Worm (Caenorhabditis elegans) whole organism, L1 larva: ENCODE measurements around the gene spe-18.

Experiments
- C34B4.2 ChIP-seq: sonication (generic microtip); optimal IDR thresholded peaks from 2 replicates; lab custom pipeline; 2017; ENCODE audit warnings: mild to moderate bottlenecking, missing genetic modification characterization, missing compliant biosample characterization
- ama-1 ChIP-seq: fragments of 150-350 bp; optimal IDR thresholded peaks from 2 replicates; lab custom pipeline; 2014
- blmp-1 ChIP-seq: fragments of 150-350 bp; optimal IDR thresholded peaks from 2 replicates; lab custom pipeline; 2014; ENCODE audit warnings: missing biosample characterization, missing genetic modification characterization
- ceh-8 ChIP-seq: fragments of 200-800 bp; sonication (Bioruptor generic); optimal IDR thresholded peaks from 2 replicates; lab custom pipeline; 2018; ENCODE audit warnings: mild to moderate bottlenecking, missing genetic modification characterization, moderate library complexity, missing compliant biosample characterization
- ceh-82 ChIP-seq, 3 experiments: fragments of 150-350 bp in 1 of 3; sonication (generic microtip) in 2 of 3; optimal IDR thresholded peaks; 2 replicates each; lab custom pipeline; 2014 to 2017; ENCODE audit warnings: missing biosample characterization in 3 of 3, missing genetic modification characterization in 3 of 3
- ceh-88 ChIP-seq: fragments of 200-800 bp; sonication (Bioruptor generic); IDR thresholded peaks from 2 replicates; pipeline ENCODE4 v1.3.6; 2022; ENCODE audit warnings: missing genetic modification characterization, missing compliant biosample characterization
- ceh-90 ChIP-seq: sonication (generic microtip); optimal IDR thresholded peaks from 2 replicates; lab custom pipeline; 2016; ENCODE audit warnings: missing genetic modification characterization, missing compliant biosample characterization
- dsc-1 ChIP-seq: sonication (generic microtip); optimal IDR thresholded peaks from 2 replicates; lab custom pipeline; 2016; ENCODE audit warnings: mild to moderate bottlenecking, missing genetic modification characterization, missing compliant biosample characterization
- efl-1 ChIP-seq, 4 experiments: fragments of 150-350 bp; optimal IDR thresholded peaks in 3 of 4; peaks in 1 of 4; 1 replicate in 1 of 4; 2 replicates in 3 of 4; lab custom pipeline; 2014; ENCODE audit warnings: missing biosample characterization in 2 of 4, missing genetic modification characterization in 2 of 4, missing genetic modification reagents in 2 of 4
- elt-2 ChIP-seq: sonication (generic microtip); optimal IDR thresholded peaks from 2 replicates; lab custom pipeline; 2016; ENCODE audit warnings: missing genetic modification characterization, mild to moderate bottlenecking, inconsistent platforms, missing compliant biosample characterization, missing genetic modification reagents
- ets-5 ChIP-seq: fragments of 200-800 bp; sonication (Bioruptor generic); IDR thresholded peaks from 2 replicates; pipeline ENCODE4 v1.3.6; 2022; ENCODE audit warnings: missing genetic modification characterization, missing compliant biosample characterization
- fkh-4 ChIP-seq: sonication (generic microtip); optimal IDR thresholded peaks from 2 replicates; lab custom pipeline; 2016; ENCODE audit warnings: missing compliant biosample characterization, missing genetic modification characterization, borderline replicate concordance
- fkh-8 ChIP-seq: sonication (generic microtip); optimal IDR thresholded peaks from 2 replicates; lab custom pipeline; 2016; ENCODE audit warnings: mild to moderate bottlenecking, missing genetic modification characterization, missing compliant biosample characterization
- hpl-2 ChIP-seq: fragments of 150-350 bp; optimal IDR thresholded peaks from 2 replicates; lab custom pipeline; 2014; ENCODE audit warnings: missing biosample characterization, missing genetic modification reagents, missing genetic modification characterization
- irx-1 ChIP-seq: sonication (generic microtip); optimal IDR thresholded peaks from 2 replicates; lab custom pipeline; 2016; ENCODE audit warnings: missing genetic modification characterization, missing compliant biosample characterization
- isw-1 ChIP-seq: fragments of 200-800 bp; sonication (Bioruptor generic); IDR thresholded peaks from 2 replicates; pipeline ENCODE4 v1.3.6; 2022; ENCODE audit warnings: missing genetic modification characterization, missing compliant biosample characterization
- jun-1 ChIP-seq: fragments of 150-350 bp; optimal IDR thresholded peaks from 2 replicates; lab custom pipeline; 2014; ENCODE audit warnings: missing biosample characterization, missing genetic modification reagents, missing genetic modification characterization
- lin-13 ChIP-seq: fragments of 150-350 bp; optimal IDR thresholded peaks from 2 replicates; lab custom pipeline; 2014; ENCODE audit warnings: missing biosample characterization, missing genetic modification reagents, missing genetic modification characterization
- lin-35 ChIP-seq, 2 experiments: fragments of 150-350 bp; optimal IDR thresholded peaks; 2 replicates each; lab custom pipeline; 2014; ENCODE audit warnings: missing biosample characterization in 2 of 2, missing genetic modification characterization in 2 of 2, missing genetic modification reagents in 2 of 2
- lir-3 ChIP-seq: sonication (generic microtip); optimal IDR thresholded peaks from 2 replicates; lab custom pipeline; 2016; ENCODE audit warnings: mild to moderate bottlenecking, missing genetic modification characterization, moderate library complexity, missing compliant biosample characterization; ENCODE audit not compliant: poor library complexity
- mdl-1 ChIP-seq, 2 experiments: fragments of 150-350 bp; optimal IDR thresholded peaks; 2 replicates each; lab custom pipeline; 2014 to 2017; ENCODE audit warnings: missing biosample characterization in 2 of 2, missing genetic modification characterization in 2 of 2, inconsistent platforms in 1 of 2
- mef-2 ChIP-seq: fragments of 150-350 bp; optimal IDR thresholded peaks from 2 replicates; lab custom pipeline; 2014; ENCODE audit warnings: missing biosample characterization, missing genetic modification characterization
- mep-1 ChIP-seq: fragments of 150-350 bp; optimal IDR thresholded peaks from 2 replicates; lab custom pipeline; 2014; ENCODE audit warnings: missing biosample characterization, missing genetic modification characterization
- nhr-11 ChIP-seq: fragments of 150-350 bp; optimal IDR thresholded peaks from 2 replicates; lab custom pipeline; 2014; ENCODE audit warnings: missing biosample characterization, missing genetic modification characterization
- nhr-12 ChIP-seq: sonication (generic microtip); optimal IDR thresholded peaks from 2 replicates; lab custom pipeline; 2017; ENCODE audit warnings: missing biosample characterization, missing genetic modification characterization
- nhr-20 ChIP-seq: sonication (generic microtip); optimal IDR thresholded peaks from 2 replicates; lab custom pipeline; 2016; ENCODE audit warnings: mild to moderate bottlenecking, missing genetic modification characterization, missing compliant biosample characterization
- nhr-47 ChIP-seq: sonication (generic microtip); optimal IDR thresholded peaks from 2 replicates; lab custom pipeline; 2016; ENCODE audit warnings: mild to moderate bottlenecking, missing genetic modification characterization, moderate library complexity, missing compliant biosample characterization
- nhr-71 ChIP-seq: sonication (generic microtip); optimal IDR thresholded peaks from 2 replicates; lab custom pipeline; 2016; ENCODE audit warnings: mild to moderate bottlenecking, missing genetic modification characterization, moderate library complexity, missing compliant biosample characterization
- nhr-76 ChIP-seq: sonication (generic microtip); optimal IDR thresholded peaks from 2 replicates; lab custom pipeline; 2017; ENCODE audit warnings: missing biosample characterization, missing genetic modification characterization
- nhr-84 ChIP-seq: sonication (generic microtip); optimal IDR thresholded peaks from 2 replicates; lab custom pipeline; 2017; ENCODE audit warnings: missing biosample characterization, missing genetic modification characterization
- nhr-85 ChIP-seq: sonication (generic microtip); peaks from one replicate; lab custom pipeline; 2016; ENCODE audit warnings: missing genetic modification characterization, inconsistent platforms, missing compliant biosample characterization
- snpc-4 ChIP-seq: fragments of 150-350 bp; optimal IDR thresholded peaks from 2 replicates; lab custom pipeline; 2014; ENCODE audit warnings: missing biosample characterization, missing genetic modification characterization
- snu-23 ChIP-seq: sonication (generic microtip); optimal IDR thresholded peaks from 2 replicates; lab custom pipeline; 2016; ENCODE audit warnings: missing genetic modification characterization, missing compliant biosample characterization
- sptf-1 ChIP-seq: fragments of 150-350 bp; optimal IDR thresholded peaks from 2 replicates; lab custom pipeline; 2014; ENCODE audit warnings: missing biosample characterization, missing genetic modification characterization
- swsn-7 ChIP-seq: sonication (generic microtip); optimal IDR thresholded peaks from 2 replicates; lab custom pipeline; 2016; ENCODE audit warnings: missing genetic modification characterization, missing compliant biosample characterization
- tlp-1 ChIP-seq: fragments of 150-350 bp; optimal IDR thresholded peaks from 2 replicates; lab custom pipeline; 2014; ENCODE audit warnings: missing biosample characterization, missing genetic modification characterization
- unc-30 ChIP-seq: sonication (generic microtip); optimal IDR thresholded peaks from 2 replicates; lab custom pipeline; 2017; ENCODE audit warnings: missing biosample characterization, missing genetic modification characterization
- unc-62 ChIP-seq: fragments of 150-350 bp; optimal IDR thresholded peaks from 2 replicates; lab custom pipeline; 2014; ENCODE audit warnings: missing biosample characterization, missing genetic modification reagents, missing genetic modification characterization
- xbp-1 ChIP-seq: sonication (generic microtip); optimal IDR thresholded peaks from 2 replicates; lab custom pipeline; 2016; ENCODE audit warnings: missing genetic modification characterization, missing compliant biosample characterization
- zag-1 ChIP-seq: fragments of 150-350 bp; optimal IDR thresholded peaks from 2 replicates; lab custom pipeline; 2014; ENCODE audit warnings: missing biosample characterization, missing genetic modification characterization

Gene spe-18

DNA sequence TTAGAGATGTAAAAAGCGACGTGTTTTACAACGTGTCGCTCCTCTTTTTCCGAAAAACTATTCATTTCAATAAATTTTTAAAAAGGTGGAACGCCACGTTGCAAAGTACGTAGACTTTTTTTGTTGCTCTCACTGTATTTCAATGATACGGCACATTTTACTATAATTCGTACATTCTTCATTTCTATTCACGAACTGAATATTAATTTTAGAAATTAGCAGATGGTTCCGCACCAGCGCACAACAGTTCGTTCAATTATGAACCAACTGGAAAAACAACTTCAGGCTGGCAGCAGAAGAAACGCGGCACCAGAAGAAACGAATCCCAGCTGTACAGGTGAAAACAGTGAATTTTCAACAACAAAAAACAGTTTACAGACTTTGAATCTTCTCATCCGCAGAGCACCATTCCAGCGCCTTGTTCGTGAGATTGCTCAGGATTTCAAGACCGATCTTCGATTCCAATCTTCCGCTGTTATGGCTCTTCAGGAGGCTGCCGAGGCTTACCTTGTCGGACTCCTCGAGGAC, 30.1 kb upstream of the spe-18 start, which contains the start of the genes W09H1.4 and his-73:
W09H1.4 (plus strand) TSS at position 301 of the 528 bp plus-strand sequence.
his-73 (plus strand) TSS at position 478 of the 528 bp plus-strand sequence.
- no peak for TF ChIP-seq nhr-20 (tag; lab: Kevin White, UChicago)
- TF ChIP-seq zag-1 (tag; lab: Kevin White, UChicago) = no peak
- TF ChIP-seq tlp-1 = no peak
- TF ChIP-seq mep-1 (tag; lab: Kevin White, UChicago) = no peak
- TF ChIP-seq irx-1 (tag; lab: Kevin White, UChicago) = no peak
- TF ChIP-seq xbp-1 (tag; lab: Kevin White, UChicago) = no peak
- no peak for TF ChIP-seq nhr-71 (tag; lab: Kevin White, UChicago)
- TF ChIP-seq unc-62 = no peak
- TF ChIP-seq lin-13 (GFP tag; lab: Kevin White, UChicago) = no peak
- TF ChIP-seq dsc-1 = no peak
- TF ChIP-seq jun-1 (tag; lab: Kevin White, UChicago) = no peak
- TF ChIP-seq ceh-90 (tag; lab: Kevin White, UChicago) = no peak

- TF ChIP-seq fkh-8 (tag; lab: Kevin White, UChicago) (peak; percentile 25), ama-1 (lab: Kevin White, UChicago) (no peak), hpl-2 (GFP tag; lab: Kevin White, UChicago) (no peak), ceh-82 (tag; optimal IDR thresholded peaks at IDR 0.05; lab: Kevin White, UChicago) (no peak), efl-1 (optimal IDR thresholded peaks at IDR 0.05; lab: Kevin White, UChicago) (no peak), efl-1 (GFP tag; optimal IDR thresholded peaks at IDR 0.05 in 1 of 2; lab: Kevin White, UChicago) (no peak), isw-1 (GFP tag; lab: Robert Waterston, UW) (no peak), lir-3 (tag; lab: Kevin White, UChicago) (no peak)
Measured at ce11 chrII:13181465-13181864, 28.3 kb upstream of the spe-18 start, which contains the start of gene W09H1.1. TSS of gene W09H1.1 (minus strand) at chrII:13181565.

DNA sequence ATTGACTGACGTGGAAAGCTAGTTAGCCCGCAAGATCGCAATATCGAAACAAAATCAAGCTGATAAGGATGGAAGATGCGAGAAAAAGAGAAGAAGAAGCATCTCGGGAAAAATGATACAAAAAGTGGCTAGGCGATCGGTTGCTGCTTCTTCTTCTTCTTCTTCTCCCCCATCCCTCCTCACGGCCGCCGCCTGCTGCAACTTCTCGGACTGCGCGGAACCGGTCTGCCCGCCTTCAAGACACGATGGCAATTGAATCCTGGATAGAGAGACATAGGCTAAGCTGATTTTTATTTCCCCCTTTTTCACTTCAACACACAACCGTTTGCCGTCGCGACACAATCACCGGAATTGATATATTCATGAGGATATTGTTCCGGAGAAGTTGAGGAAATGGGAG, 21.2 kb upstream of the spe-18 start:
- no peak for TF ChIP-seq nhr-84
- TF ChIP-seq blmp-1 (tag; lab: Kevin White, UChicago) = peak; percentile 25
- TF ChIP-seq nhr-12 (tag; lab: Kevin White, UChicago) = no peak

DNA sequence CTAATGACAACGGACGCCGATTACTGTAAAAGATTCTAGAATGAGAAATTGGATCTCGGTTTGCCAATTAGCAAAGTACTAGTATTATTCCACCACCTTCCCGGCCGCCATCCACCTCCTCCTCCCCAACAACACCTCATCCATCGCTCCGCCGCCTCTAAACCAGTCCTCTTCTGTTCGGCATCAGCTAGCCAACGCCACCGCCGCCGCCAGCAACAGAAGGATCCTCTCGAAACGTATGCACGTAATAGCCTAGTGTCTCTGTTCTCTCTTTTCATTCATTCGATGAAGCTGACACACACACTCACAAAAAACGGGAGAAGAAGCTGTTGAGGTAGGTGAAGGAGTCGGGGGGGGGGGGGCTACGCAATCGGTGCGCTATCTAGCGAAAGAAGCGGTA, 17.5 kb upstream of the spe-18 start:
- TF ChIP-seq blmp-1 (tag; lab: Kevin White, UChicago) = peak; percentile 10
- no peak for TF ChIP-seq fkh-4 (tag; lab: Kevin White, UChicago)

- peak; percentile 98 for TF ChIP-seq blmp-1 (tag; lab: Kevin White, UChicago)
- no peak for TF ChIP-seq efl-1 (optimal IDR thresholded peaks at IDR 0.05; lab: Kevin White, UChicago)
- peak in 1 of 2 experiments; percentile 71 for TF ChIP-seq efl-1 (GFP tag; optimal IDR thresholded peaks at IDR 0.05 in 1 of 2; lab: Kevin White, UChicago)
- TF ChIP-seq ets-5 (GFP tag; lab: Robert Waterston, UW) = no peak
Measured at ce11 chrII:13167493-13167892, 14.3 kb upstream of the spe-18 start.

ce11 chrII:13165683-13166259, 12.6 kb upstream of the spe-18 start, which contains the start of gene moe-3:
TSS of gene moe-3 (minus strand) at chrII:13165733.
- no peak for TF ChIP-seq ceh-8 (GFP tag; lab: Kevin White, UChicago)
- no peak for TF ChIP-seq nhr-71 (tag; lab: Kevin White, UChicago)
- TF ChIP-seq sptf-1 (tag; lab: Kevin White, UChicago) = no peak
- no peak for TF ChIP-seq snpc-4 (tag; lab: Kevin White, UChicago)
- peak; percentile 30 for TF ChIP-seq nhr-20 (tag; lab: Kevin White, UChicago)
- no peak for TF ChIP-seq mef-2
- TF ChIP-seq efl-1 (optimal IDR thresholded peaks at IDR 0.05; lab: Kevin White, UChicago) = no peak
- TF ChIP-seq efl-1 (GFP tag; optimal IDR thresholded peaks at IDR 0.05 in 1 of 2; lab: Kevin White, UChicago) = peak in 1 of 2 experiments; percentile 57
- TF ChIP-seq ets-5 (GFP tag; lab: Robert Waterston, UW) = no peak
- TF ChIP-seq mdl-1 (tag; optimal IDR thresholded peaks at IDR 0.05; lab: Kevin White, UChicago) = no peak
- no peak for TF ChIP-seq nhr-47 (tag; lab: Kevin White, UChicago)
- no peak for TF ChIP-seq dsc-1
- peak; percentile 22 for TF ChIP-seq elt-2 (tag; lab: Kevin White, UChicago)
- TF ChIP-seq nhr-11 (tag; lab: Kevin White, UChicago) = no peak
- no peak for TF ChIP-seq unc-30 (tag; lab: Kevin White, UChicago)
- peak in 1 of 2 experiments; percentile 61 for TF ChIP-seq lin-35 (GFP tag; optimal IDR thresholded peaks at IDR 0.05; lab: Kevin White, UChicago)
- no peak for TF ChIP-seq nhr-85 (tag; lab: Kevin White, UChicago)
- no peak for TF ChIP-seq C34B4.2
- no peak for TF ChIP-seq swsn-7 (tag; lab: Kevin White, UChicago)
- TF ChIP-seq fkh-8 (tag; lab: Kevin White, UChicago) = no peak
- TF ChIP-seq hpl-2 (GFP tag; lab: Kevin White, UChicago) = no peak
- no peak for TF ChIP-seq nhr-76 (tag; lab: Kevin White, UChicago)
- TF ChIP-seq snu-23 (GFP tag; lab: Kevin White, UChicago) = no peak
- no peak for TF ChIP-seq tlp-1
- no peak for TF ChIP-seq jun-1 (tag; lab: Kevin White, UChicago)
- TF ChIP-seq xbp-1 (tag; lab: Kevin White, UChicago) = no peak
- TF ChIP-seq ceh-88 (GFP tag; lab: Robert Waterston, UW) = no peak
